Fruit fly (Drosophila melanogaster): ENCODE data around the gene Rpt4.

- TF ChIP-seq CG8319 (GFP tag; optimal IDR thresholded peaks at IDR 0.05): no peak
- TF ChIP-seq cyc (GFP tag; optimal IDR thresholded peaks at IDR 0.05): no peak
- no peak for TF ChIP-seq ss (GFP tag; optimal IDR thresholded peaks at IDR 0.05)
- TF ChIP-seq lz (GFP tag; optimal IDR thresholded peaks at IDR 0.05): no peak
- no peak for TF ChIP-seq CG34406 (GFP tag; optimal IDR thresholded peaks at IDR 0.05)
Observed at dm6 chrX:6308852-6309251, 17.8 kb upstream of the Rpt4 start, which contains the start of gene CG15894.

Data from whole organism, prepupa.